Fruit fly (Drosophila melanogaster): ENCODE measurements around the gene Gbeta76C.

Gene Gbeta76C

dm6 chr3L:19687200-19687687 is at the start of gene Gbeta76C, which contains the start of gene CG8765:
Gbeta76C (plus strand) TSS chr3L:19687637.
CG8765 (minus strand) TSS chr3L:19687353.
- no peak for TF ChIP-seq noc (tag; optimal IDR thresholded peaks at IDR 0.05)

- TF ChIP-seq noc (tag; optimal IDR thresholded peaks at IDR 0.05), result no peak
These were observed 44.9 kb upstream of the Gbeta76C start, which contains the start of gene Rnf146 for dm6 chr3L:19642448-19643020. Rnf146 (minus strand) TSS chr3L:19642816.

- TF ChIP-seq noc (tag; optimal IDR thresholded peaks at IDR 0.05), result no peak
These were observed 41.1 kb upstream of the Gbeta76C start for dm6 chr3L:19646292-19646691.

dm6 chr3L:19648648-19649047 is 38.8 kb upstream of the Gbeta76C start:
- peak; percentile 91 for TF ChIP-seq noc (tag; optimal IDR thresholded peaks at IDR 0.05)

DNA sequence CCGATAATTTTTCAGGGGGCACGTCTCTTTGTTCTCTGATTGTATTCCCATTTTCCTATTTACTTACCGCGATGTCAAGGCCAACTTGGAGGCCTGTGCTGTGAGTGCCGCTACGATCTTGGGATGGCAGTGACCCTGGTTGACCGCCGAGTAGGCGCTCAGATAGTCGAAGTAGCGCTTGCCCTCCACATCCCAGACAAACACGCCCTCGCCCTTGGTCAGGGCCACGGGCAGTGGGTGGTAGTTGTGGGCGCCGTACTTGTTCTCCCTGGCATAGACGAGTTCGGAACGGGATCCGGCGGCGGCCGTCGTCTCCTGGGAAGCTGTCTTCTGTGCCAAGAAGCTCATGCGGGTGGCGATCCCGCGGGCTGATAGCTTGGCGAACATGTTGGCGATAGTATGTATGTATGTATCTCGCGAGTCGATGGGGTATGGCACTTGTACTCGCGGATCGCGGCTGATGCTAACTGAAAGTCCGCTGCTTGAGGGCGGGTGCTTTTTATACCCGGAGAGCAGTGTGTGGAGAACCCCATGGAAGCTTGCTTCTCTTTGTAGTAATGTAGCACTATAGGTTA is 38.0 kb upstream of the Gbeta76C start, which contains the start of gene Oat:
Gene Oat (minus strand): TSS at position 478 of the 575 bp plus-strand sequence.
- no peak for TF ChIP-seq noc (tag; optimal IDR thresholded peaks at IDR 0.05)

DNA sequence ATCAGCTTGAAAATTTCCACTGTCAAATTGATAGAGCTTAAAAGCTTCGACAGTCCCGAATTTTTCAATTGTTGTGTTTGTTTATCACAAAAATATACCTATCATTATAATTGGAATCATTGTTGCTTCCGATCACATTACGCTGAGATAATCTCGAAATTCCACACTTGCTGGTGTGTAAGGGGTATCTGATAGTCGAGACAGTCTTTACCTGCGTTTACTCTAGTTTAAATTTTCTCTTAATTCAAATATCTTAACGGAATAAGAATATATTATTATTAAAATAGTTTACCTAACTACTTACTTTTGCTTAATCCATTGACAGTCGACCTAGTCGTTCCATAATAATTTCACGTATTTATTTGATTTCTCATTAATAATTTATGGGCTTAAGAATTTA is 37.3 kb upstream of the Gbeta76C start:
- TF ChIP-seq noc (tag; optimal IDR thresholded peaks at IDR 0.05), result no peak

dm6 chr3L:19650588-19650987 is 36.8 kb upstream of the Gbeta76C start:
- no peak for TF ChIP-seq noc (tag; optimal IDR thresholded peaks at IDR 0.05)

dm6 chr3L:19653470-19653869 is 34.0 kb upstream of the Gbeta76C start:
- no peak for TF ChIP-seq noc (tag; optimal IDR thresholded peaks at IDR 0.05)

DNA sequence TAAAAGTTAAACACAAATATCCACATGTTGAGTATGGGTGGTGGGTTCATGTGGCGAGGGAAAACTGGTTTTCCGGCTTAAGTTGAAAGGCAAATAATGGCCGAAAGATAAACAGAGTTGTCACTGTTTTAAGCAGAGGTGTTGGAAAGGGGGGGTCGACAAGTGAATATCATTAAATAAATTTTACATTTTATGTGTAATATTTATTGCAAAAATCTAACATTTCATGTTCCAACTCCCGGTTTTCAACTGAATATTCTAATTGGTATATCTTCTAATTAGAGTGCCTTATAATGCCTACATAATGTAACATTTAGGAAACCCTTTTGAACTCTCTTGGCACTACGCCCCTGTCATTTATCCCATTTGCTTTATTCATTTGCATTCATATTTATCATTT is 31.5 kb upstream of the Gbeta76C start:
- TF ChIP-seq noc (tag; optimal IDR thresholded peaks at IDR 0.05), result no peak

dm6 chr3L:19662892-19663291 is 24.5 kb upstream of the Gbeta76C start:
- no peak for TF ChIP-seq noc (tag; optimal IDR thresholded peaks at IDR 0.05)

- TF ChIP-seq noc (tag; optimal IDR thresholded peaks at IDR 0.05), result no peak
These were observed 23.7 kb upstream of the Gbeta76C start, which contains the start of gene tey for dm6 chr3L:19663605-19664230. tey (minus strand) TSS chr3L:19664104.

dm6 chr3L:19665059-19665626 is 22.3 kb upstream of the Gbeta76C start:
- TF ChIP-seq noc (tag; optimal IDR thresholded peaks at IDR 0.05), result no peak

DNA sequence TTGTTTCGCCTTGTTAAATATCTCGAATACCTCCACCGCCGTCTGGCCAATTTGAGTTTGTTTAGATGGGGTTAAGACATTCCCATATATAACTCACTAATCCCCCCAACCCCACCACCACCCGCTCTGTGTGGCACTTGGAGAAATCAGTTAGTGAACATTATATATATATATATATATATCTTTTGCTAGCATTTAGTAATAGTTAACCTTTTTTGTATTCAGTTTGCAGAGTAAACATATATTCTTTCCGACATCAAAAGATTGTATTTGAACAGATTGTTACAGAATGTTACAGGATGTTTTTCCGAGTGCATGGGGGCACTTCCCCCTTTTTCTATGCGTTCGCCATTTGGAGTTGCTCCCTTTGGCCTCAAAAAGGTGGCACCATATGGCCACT is 16.9 kb upstream of the Gbeta76C start:
- no peak for TF ChIP-seq noc (tag; optimal IDR thresholded peaks at IDR 0.05)

- no peak for TF ChIP-seq noc (tag; optimal IDR thresholded peaks at IDR 0.05)
These were observed 13.1 kb upstream of the Gbeta76C start for dm6 chr3L:19674317-19674716.

dm6 chr3L:19676050-19676449 is 11.4 kb upstream of the Gbeta76C start:
- TF ChIP-seq noc (tag; optimal IDR thresholded peaks at IDR 0.05), result no peak

DNA sequence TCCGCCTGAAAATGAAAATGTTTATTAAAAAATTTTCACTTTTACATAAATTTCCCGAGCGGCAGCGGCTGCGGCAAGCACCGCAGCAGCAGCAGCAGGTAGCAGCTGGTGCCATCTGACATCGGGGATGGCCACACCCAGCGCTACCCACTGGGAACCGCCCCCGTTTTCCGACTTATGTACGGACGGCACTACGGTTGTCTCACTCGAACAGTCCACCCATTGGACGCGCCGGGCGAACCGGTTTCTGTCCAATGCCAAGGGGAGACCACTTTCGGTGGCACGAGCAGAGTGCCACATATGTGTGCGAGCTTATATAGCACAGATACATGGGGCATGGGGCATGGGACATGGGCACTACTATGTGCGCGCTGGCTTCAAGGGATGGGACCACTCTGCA is 4.5 kb upstream of the Gbeta76C start:
- no peak for TF ChIP-seq noc (tag; optimal IDR thresholded peaks at IDR 0.05)

- TF ChIP-seq noc (tag; optimal IDR thresholded peaks at IDR 0.05), result no peak
These were observed 3.9 kb upstream of the Gbeta76C start for dm6 chr3L:19683520-19683919.

All from whole organism, larva.